Worm (Caenorhabditis elegans): ENCODE results near the gene cct-1.

Gene cct-1

DNA sequence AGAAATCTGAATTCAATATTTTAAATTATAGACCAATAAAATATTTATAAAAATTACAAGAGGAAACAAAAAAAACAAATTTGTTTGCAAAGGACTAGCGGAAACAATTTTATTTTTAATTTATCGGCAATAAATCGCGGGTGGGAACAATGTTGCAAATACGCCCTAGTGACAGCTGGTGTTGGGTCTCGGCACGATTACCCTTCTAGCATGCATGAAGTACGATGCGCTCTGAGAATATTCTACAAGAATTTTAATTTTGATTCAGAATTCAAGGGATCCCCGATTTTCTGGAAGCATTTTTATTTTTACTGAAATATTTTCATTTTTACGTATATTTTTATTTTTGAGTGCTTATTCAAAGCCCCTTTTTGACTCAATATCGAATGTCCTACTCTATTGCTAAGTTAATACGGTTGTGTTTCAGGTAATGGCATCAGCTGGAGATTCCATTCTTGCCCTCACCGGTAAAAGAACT is at the start of gene cct-1, which contains the start of gene mig-5:
Gene cct-1, plus strand, starts transcription at position 428 of the 478 bp plus-strand sequence.
Gene mig-5, minus strand, starts transcription at position 8 of the 478 bp plus-strand sequence.
- TF ChIP-seq ceh-40 (GFP tag; IDR thresholded peaks at IDR 0.05), result no peak
- TF ChIP-seq lin-35 (GFP tag; optimal IDR thresholded peaks at IDR 0.05), result peak in 2 of 3 experiments; percentile 77 to 92
- no peak for TF ChIP-seq F57A8.1 (GFP tag; optimal IDR thresholded peaks at IDR 0.05)
- no peak for TF ChIP-seq zfh-2 (GFP tag; conservative IDR thresholded peaks at IDR 0.05)
- TF ChIP-seq let-607 (tag; optimal IDR thresholded peaks at IDR 0.05), result peak in 1 of 2 experiments; percentile 84
- no peak for TF ChIP-seq F55B11.4 (tag; optimal IDR thresholded peaks at IDR 0.05; ENCODE audit: borderline replicate concordance, insufficient read depth)
- TF ChIP-seq madf-3 (GFP tag; IDR thresholded peaks at IDR 0.05), result peak; percentile 83; the same call in 1 of the 2 replicates
- TF ChIP-seq nfya-2 (GFP tag; IDR thresholded peaks at IDR 0.05), result no peak
- peak; percentile 94 for TF ChIP-seq pbrm-1 (GFP tag; IDR thresholded peaks at IDR 0.05)
- TF ChIP-seq tbx-9 (tag; optimal IDR thresholded peaks at IDR 0.05; ENCODE audit: borderline replicate concordance), result no peak
- TF ChIP-seq ets-4 (GFP tag; optimal IDR thresholded peaks at IDR 0.05), result no peak
- TF ChIP-seq athp-1 (tag; optimal IDR thresholded peaks at IDR 0.05), result peak; percentile 81
- no peak for TF ChIP-seq egl-18 (GFP tag; IDR thresholded peaks at IDR 0.05)
- TF ChIP-seq efl-1 (GFP tag; optimal IDR thresholded peaks at IDR 0.05), result peak; percentile 81
- peak; percentile 64; the same call in 1 of the 2 replicates for TF ChIP-seq D2030.7 (GFP tag; IDR thresholded peaks at IDR 0.05)
- peak; percentile 96 for TF ChIP-seq lin-40 (tag; optimal IDR thresholded peaks at IDR 0.05)
- TF ChIP-seq xnd-1 (tag; optimal IDR thresholded peaks at IDR 0.05), result peak; percentile 16
- no peak for TF ChIP-seq sdz-38 (tag; optimal IDR thresholded peaks at IDR 0.05)
- TF ChIP-seq Y56A3A.18 (GFP tag; IDR thresholded peaks at IDR 0.05), result peak; percentile 86; the same call in 1 of the 2 replicates
- peak; percentile 95 for TF ChIP-seq dox-1 (GFP tag; IDR thresholded peaks at IDR 0.05)
- no peak for TF ChIP-seq ccch-3 (GFP tag; optimal IDR thresholded peaks at IDR 0.05)
- peak; percentile 86 for TF ChIP-seq C06A6.2 (GFP tag; conservative IDR thresholded peaks at IDR 0.05)
- TF ChIP-seq egl-44 (GFP tag; IDR thresholded peaks at IDR 0.05), result no peak
- TF ChIP-seq ceh-79 (tag; optimal IDR thresholded peaks at IDR 0.05), result no peak
- TF ChIP-seq rpc-1 (optimal IDR thresholded peaks at IDR 0.05), result peak; percentile 41
- TF ChIP-seq rpc-1 (tag; optimal IDR thresholded peaks at IDR 0.05), result no peak
- no peak for TF ChIP-seq hlh-26 (GFP tag; conservative IDR thresholded peaks at IDR 0.05)
- TF ChIP-seq F37B4.10 (GFP tag; IDR thresholded peaks at IDR 0.05), result no peak
- TF ChIP-seq Y53G8AR.9 (GFP tag; conservative IDR thresholded peaks at IDR 0.05), result peak; percentile 77; the same call in 1 of the 2 replicates
- TF ChIP-seq hrde-1 (tag; optimal IDR thresholded peaks at IDR 0.05; ENCODE audit: borderline replicate concordance), result peak; percentile 17
- TF ChIP-seq ztf-6 (GFP tag; IDR thresholded peaks at IDR 0.05), result no peak
- TF ChIP-seq F10E7.11 (tag; optimal IDR thresholded peaks at IDR 0.05), result no peak
- peak; percentile 91 for TF ChIP-seq rcor-1 (GFP tag; IDR thresholded peaks at IDR 0.05)
- TF ChIP-seq nhr-90 (tag; optimal IDR thresholded peaks at IDR 0.05), result no peak
- TF ChIP-seq B0261.1 (tag; optimal IDR thresholded peaks at IDR 0.05), result no peak
- no peak for TF ChIP-seq egrh-3 (GFP tag; IDR thresholded peaks at IDR 0.05)
- TF ChIP-seq nhr-80 (tag; optimal IDR thresholded peaks at IDR 0.05), result peak; percentile 62
- TF ChIP-seq lin-26 (GFP tag; IDR thresholded peaks at IDR 0.05), result no peak
- peak; percentile 86 for TF ChIP-seq pha-4 (tag; optimal IDR thresholded peaks at IDR 0.05)
- peak; percentile 53 for TF ChIP-seq dpl-1 (GFP tag; optimal IDR thresholded peaks at IDR 0.05)
- TF ChIP-seq T07F8.4 (tag; optimal IDR thresholded peaks at IDR 0.05), result peak; percentile 9
- peak; percentile 60 for TF ChIP-seq F22D6.2 (tag; optimal IDR thresholded peaks at IDR 0.05)
- peak; percentile 74; the same call in 1 of the 2 replicates for TF ChIP-seq Y95B8A.8 (GFP tag; IDR thresholded peaks at IDR 0.05)
- TF ChIP-seq gei-17 (GFP tag; optimal IDR thresholded peaks at IDR 0.05), result peak; percentile 64
- peak; percentile 82 for TF ChIP-seq ceh-100 (GFP tag; IDR thresholded peaks at IDR 0.05)
- peak; percentile 77 for TF ChIP-seq K12H6.12 (tag; optimal IDR thresholded peaks at IDR 0.05)
- no peak for TF ChIP-seq mel-28 (tag; optimal IDR thresholded peaks at IDR 0.05; ENCODE audit: borderline replicate concordance)
- peak; percentile 94 for TF ChIP-seq K11D2.4 (GFP tag; IDR thresholded peaks at IDR 0.05)
- no peak for TF ChIP-seq Y79H2A.3 (GFP tag; conservative IDR thresholded peaks at IDR 0.05)

All from whole organism, young adult.